Worm (Caenorhabditis elegans) whole organism, L2 larva: ENCODE results near the gene fbxa-210.

Experiments
- C34F6.9 ChIP-seq: fragments of 150-350 bp; optimal IDR thresholded peaks from 2 replicates; lab custom pipeline; 2014; ENCODE audit warnings: missing biosample characterization, missing genetic modification characterization
- R02D3.7 ChIP-seq: fragments of 150-350 bp; optimal IDR thresholded peaks from 2 replicates; lab custom pipeline; 2014; ENCODE audit warnings: missing biosample characterization, missing genetic modification characterization
- Y55F3AM.14 ChIP-seq: fragments of 200-800 bp; sonication (Bioruptor generic); optimal IDR thresholded peaks from 2 replicates; lab custom pipeline; 2018; ENCODE audit warnings: mild to moderate bottlenecking, missing genetic modification characterization, missing compliant biosample characterization
- alr-1 ChIP-seq: fragments of 150-350 bp; optimal IDR thresholded peaks from 2 replicates; lab custom pipeline; 2014; ENCODE audit warnings: missing biosample characterization, missing genetic modification characterization
- aly-2 ChIP-seq: fragments of 150-350 bp; optimal IDR thresholded peaks from 2 replicates; lab custom pipeline; 2014; ENCODE audit warnings: missing biosample characterization, missing genetic modification characterization
- ama-1 ChIP-seq: fragments of 150-350 bp; optimal IDR thresholded peaks from 2 replicates; lab custom pipeline; 2018; ENCODE audit warnings: inconsistent platforms
- blmp-1 ChIP-seq: sonication (generic microtip); optimal IDR thresholded peaks from 2 replicates; lab custom pipeline; 2017; ENCODE audit warnings: missing genetic modification characterization, mild to moderate bottlenecking, missing compliant biosample characterization, antibody characterized with exemption, moderate library complexity; ENCODE audit not compliant: insufficient read depth
- ceh-16 ChIP-seq: fragments of 150-350 bp; optimal IDR thresholded peaks from 2 replicates; lab custom pipeline; 2014; ENCODE audit warnings: missing biosample characterization, missing genetic modification characterization
- ceh-82 ChIP-seq: fragments of 150-350 bp; optimal IDR thresholded peaks from 2 replicates; lab custom pipeline; 2014; ENCODE audit warnings: missing biosample characterization, missing genetic modification characterization
- crh-2 ChIP-seq: sonication (generic microtip); optimal IDR thresholded peaks from 2 replicates; lab custom pipeline; 2017; ENCODE audit warnings: missing biosample characterization, missing genetic modification characterization
- egl-27 ChIP-seq: sonication (generic microtip); optimal IDR thresholded peaks from 3 replicates; lab custom pipeline; 2017; ENCODE audit warnings: missing biosample characterization, missing genetic modification reagents, missing genetic modification characterization
- elt-1 ChIP-seq: fragments of 150-350 bp; optimal IDR thresholded peaks from 2 replicates; lab custom pipeline; 2014; ENCODE audit warnings: missing biosample characterization, missing genetic modification characterization
- elt-3 ChIP-seq: sonication (generic microtip); optimal IDR thresholded peaks from 2 replicates; lab custom pipeline; 2017; ENCODE audit warnings: missing biosample characterization, missing genetic modification characterization
- fos-1 ChIP-seq: fragments of 150-350 bp; optimal IDR thresholded peaks from 2 replicates; lab custom pipeline; 2014; ENCODE audit warnings: missing biosample characterization, missing genetic modification characterization
- gmeb-1 ChIP-seq: fragments of 150-350 bp; optimal IDR thresholded peaks from 2 replicates; lab custom pipeline; 2014; ENCODE audit warnings: missing biosample characterization, missing genetic modification characterization
- lin-11 ChIP-seq: fragments of 150-350 bp; sonication (generic microtip); optimal IDR thresholded peaks from 2 replicates; lab custom pipeline; 2014; ENCODE audit warnings: missing biosample characterization, missing genetic modification characterization, inconsistent platforms, mixed read lengths
- lin-13 ChIP-seq: fragments of 150-350 bp; optimal IDR thresholded peaks from 2 replicates; lab custom pipeline; 2014; ENCODE audit warnings: missing biosample characterization, missing genetic modification reagents, missing genetic modification characterization
- lin-39 ChIP-seq: fragments of 150-350 bp; optimal IDR thresholded peaks from 2 replicates; lab custom pipeline; 2014; ENCODE audit warnings: missing biosample characterization, missing genetic modification reagents, missing genetic modification characterization
- lsy-2 ChIP-seq, 2 experiments: fragments of 150-350 bp in 1 of 2; sonication (generic microtip) in 1 of 2; optimal IDR thresholded peaks; 2 replicates each; lab custom pipeline; 2014 to 2017; ENCODE audit warnings: missing biosample characterization in 2 of 2, missing genetic modification characterization in 2 of 2
- mab-5 ChIP-seq: fragments of 150-350 bp; optimal IDR thresholded peaks from 2 replicates; lab custom pipeline; 2014; ENCODE audit warnings: missing biosample characterization, missing genetic modification characterization
- mbf-1 ChIP-seq: sonication (generic microtip); optimal IDR thresholded peaks from 2 replicates; lab custom pipeline; 2017; ENCODE audit warnings: missing biosample characterization, missing genetic modification characterization
- nhr-10 ChIP-seq: sonication (generic microtip); optimal IDR thresholded peaks from 2 replicates; lab custom pipeline; 2017; ENCODE audit warnings: missing biosample characterization, missing genetic modification characterization
- nhr-11 ChIP-seq: fragments of 150-350 bp; optimal IDR thresholded peaks from 2 replicates; lab custom pipeline; 2014; ENCODE audit warnings: missing biosample characterization, missing genetic modification characterization
- nhr-129 ChIP-seq: fragments of 150-350 bp; optimal IDR thresholded peaks from 2 replicates; lab custom pipeline; 2014; ENCODE audit warnings: missing biosample characterization, missing genetic modification characterization
- nhr-237 ChIP-seq: fragments of 150-350 bp; optimal IDR thresholded peaks from 2 replicates; lab custom pipeline; 2014; ENCODE audit warnings: missing biosample characterization, missing genetic modification characterization
- nhr-25 ChIP-seq: fragments of 150-350 bp; sonication (generic microtip); optimal IDR thresholded peaks from 3 replicates; lab custom pipeline; 2014; ENCODE audit warnings: missing biosample characterization, missing genetic modification characterization
- nhr-6 ChIP-seq: fragments of 150-350 bp; optimal IDR thresholded peaks from 2 replicates; lab custom pipeline; 2014; ENCODE audit warnings: missing biosample characterization, missing genetic modification characterization
- nhr-77 ChIP-seq: fragments of 150-350 bp; optimal IDR thresholded peaks from 2 replicates; lab custom pipeline; 2014; ENCODE audit warnings: missing biosample characterization, missing genetic modification characterization
- sem-4 ChIP-seq: fragments of 150-350 bp; optimal IDR thresholded peaks from 2 replicates; lab custom pipeline; 2014; ENCODE audit warnings: missing biosample characterization, missing genetic modification reagents, missing genetic modification characterization
- skn-1 ChIP-seq: sonication (generic microtip); optimal IDR thresholded peaks from 2 replicates; lab custom pipeline; 2017; ENCODE audit warnings: missing biosample characterization, missing genetic modification characterization
- sma-3 ChIP-seq: sonication (generic microtip); optimal IDR thresholded peaks from 2 replicates; lab custom pipeline; 2016; ENCODE audit warnings: missing genetic modification reagents, missing genetic modification characterization, missing compliant biosample characterization
- sma-9 ChIP-seq, 2 experiments: fragments of 150-350 bp in 1 of 2; sonication (generic microtip) in 1 of 2; optimal IDR thresholded peaks; 2 replicates each; lab custom pipeline; 2014 to 2016; ENCODE audit warnings: missing genetic modification characterization in 2 of 2, mild to moderate bottlenecking in 1 of 2, missing biosample characterization in 1 of 2, missing compliant biosample characterization in 1 of 2, missing genetic modification reagents in 1 of 2, moderate library complexity in 1 of 2
- snpc-4 ChIP-seq: fragments of 150-350 bp; optimal IDR thresholded peaks from 2 replicates; lab custom pipeline; 2014; ENCODE audit warnings: missing biosample characterization, missing genetic modification characterization
- unc-39 ChIP-seq: fragments of 150-350 bp; optimal IDR thresholded peaks from 2 replicates; lab custom pipeline; 2014; ENCODE audit warnings: missing biosample characterization, missing genetic modification characterization
- zag-1 ChIP-seq: fragments of 150-350 bp; optimal IDR thresholded peaks from 2 replicates; lab custom pipeline; 2014; ENCODE audit warnings: missing biosample characterization, missing genetic modification characterization
- ztf-1 ChIP-seq: fragments of 200-800 bp; sonication (Bioruptor generic); conservative IDR thresholded peaks from 2 replicates; pipeline ENCODE4 v1.3.6; 2022; ENCODE audit warnings: missing genetic modification characterization, missing compliant biosample characterization
- ztf-11 ChIP-seq: sonication (generic microtip); optimal IDR thresholded peaks from 2 replicates; lab custom pipeline; 2017; ENCODE audit warnings: missing biosample characterization, missing genetic modification characterization

The fbxa-210 gene

DNA sequence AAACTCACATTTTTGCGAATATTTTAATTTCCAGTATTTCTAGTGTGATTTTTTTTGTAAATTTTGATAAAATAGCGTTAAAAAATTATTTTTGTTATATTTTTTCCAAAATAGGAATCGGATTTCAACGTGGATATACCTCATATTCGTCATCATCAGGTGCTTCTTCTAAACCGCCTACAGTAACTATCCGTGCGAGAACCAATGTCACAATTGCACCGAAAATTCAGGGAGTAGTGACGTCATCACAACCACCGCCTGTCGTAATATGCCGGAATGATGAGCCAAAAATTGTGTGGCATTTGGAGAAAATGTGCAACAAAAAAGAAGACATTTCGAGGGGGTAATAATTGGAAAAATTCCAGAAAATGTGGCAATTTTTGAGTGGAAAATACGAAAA, 34.0 kb upstream of the fbxa-210 start:
- TF ChIP-seq zag-1 (tag; lab: Kevin White, UChicago) (no peak), nhr-237 (tag; lab: Kevin White, UChicago) (no peak), blmp-1 (no peak), nhr-10 (tag; lab: Kevin White, UChicago) (no peak), egl-27 (tag; lab: Kevin White, UChicago) (no peak), elt-1 (tag; lab: Kevin White, UChicago) (no peak), unc-39 (tag; lab: Kevin White, UChicago) (no peak), nhr-129 (no peak), elt-3 (tag; lab: Kevin White, UChicago) (no peak), mbf-1 (tag; lab: Kevin White, UChicago) (no peak), Y55F3AM.14 (no peak), ztf-1 (GFP tag; lab: Robert Waterston, UW) (no peak), ceh-16 (no peak), snpc-4 (no peak), skn-1 (tag; lab: Kevin White, UChicago) (no peak), ama-1 (lab: Kevin White, UChicago) (no peak), aly-2 (no peak)

DNA sequence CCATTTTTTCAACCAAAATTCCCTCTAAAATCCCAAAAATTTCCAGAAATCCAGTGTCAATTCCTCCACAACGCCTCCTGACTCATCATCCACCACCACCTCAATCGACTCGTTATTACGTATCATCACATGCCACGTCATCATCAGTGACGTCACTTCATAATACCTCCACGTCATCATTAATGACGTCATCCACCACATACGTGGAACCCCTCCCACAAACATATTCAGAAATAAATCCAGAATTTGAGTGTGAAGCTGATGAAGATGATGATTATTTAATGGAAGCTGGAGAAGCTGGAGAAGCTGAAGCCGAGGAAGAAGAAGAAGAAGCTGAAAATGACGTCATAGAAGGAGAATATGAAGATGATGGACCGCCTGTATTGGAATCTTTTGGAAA, 31.2 kb upstream of the fbxa-210 start:
- no peak for TF ChIP-seq lsy-2 (tag; optimal IDR thresholded peaks at IDR 0.05; lab: Kevin White, UChicago)
- TF ChIP-seq sma-3 = no peak
- TF ChIP-seq lin-39 (tag; lab: Kevin White, UChicago) = no peak
- TF ChIP-seq fos-1 (tag; lab: Kevin White, UChicago) = no peak
- TF ChIP-seq elt-3 (tag; lab: Kevin White, UChicago) = no peak
- no peak for TF ChIP-seq crh-2
- no peak for TF ChIP-seq nhr-77
- TF ChIP-seq ceh-16 = no peak
- TF ChIP-seq nhr-25 = no peak
- TF ChIP-seq gmeb-1 (tag; lab: Kevin White, UChicago) = no peak
- TF ChIP-seq skn-1 (tag; lab: Kevin White, UChicago) = no peak
- no peak for TF ChIP-seq ztf-1 (GFP tag; lab: Robert Waterston, UW)
- no peak for TF ChIP-seq ztf-11 (tag; lab: Kevin White, UChicago)
- no peak for TF ChIP-seq zag-1 (tag; lab: Kevin White, UChicago)

- no peak for TF ChIP-seq lsy-2 (tag; optimal IDR thresholded peaks at IDR 0.05; lab: Kevin White, UChicago)
- TF ChIP-seq nhr-25 = no peak
- no peak for TF ChIP-seq ztf-11 (tag; lab: Kevin White, UChicago)
- no peak for TF ChIP-seq zag-1 (tag; lab: Kevin White, UChicago)
- TF ChIP-seq ceh-82 = no peak
- no peak for TF ChIP-seq gmeb-1 (tag; lab: Kevin White, UChicago)
- no peak for TF ChIP-seq lin-13 (GFP tag; lab: Kevin White, UChicago)
- TF ChIP-seq alr-1 (tag; lab: Kevin White, UChicago) = no peak
- no peak for TF ChIP-seq C34F6.9
- no peak for TF ChIP-seq nhr-6 (tag; lab: Kevin White, UChicago)
- TF ChIP-seq sma-9 (GFP tag; optimal IDR thresholded peaks at IDR 0.05; lab: Kevin White, UChicago) = no peak
- TF ChIP-seq sma-9 (tag; optimal IDR thresholded peaks at IDR 0.05; lab: Kevin White, UChicago) = no peak
- TF ChIP-seq lin-39 (tag; lab: Kevin White, UChicago) = no peak
- TF ChIP-seq blmp-1 = no peak
- TF ChIP-seq mbf-1 (tag; lab: Kevin White, UChicago) = no peak
- no peak for TF ChIP-seq sem-4 (tag; lab: Kevin White, UChicago)
- no peak for TF ChIP-seq lin-11 (tag; lab: Kevin White, UChicago)
- no peak for TF ChIP-seq R02D3.7 (tag; lab: Kevin White, UChicago)
- TF ChIP-seq nhr-129 = no peak
- no peak for TF ChIP-seq elt-3 (tag; lab: Kevin White, UChicago)
Observed at ce11 chrV:18098387-18098786, 26.8 kb upstream of the fbxa-210 start, which contains the start of gene par-4. Gene par-4, plus strand, starts transcription at chrV:18098687.

DNA sequence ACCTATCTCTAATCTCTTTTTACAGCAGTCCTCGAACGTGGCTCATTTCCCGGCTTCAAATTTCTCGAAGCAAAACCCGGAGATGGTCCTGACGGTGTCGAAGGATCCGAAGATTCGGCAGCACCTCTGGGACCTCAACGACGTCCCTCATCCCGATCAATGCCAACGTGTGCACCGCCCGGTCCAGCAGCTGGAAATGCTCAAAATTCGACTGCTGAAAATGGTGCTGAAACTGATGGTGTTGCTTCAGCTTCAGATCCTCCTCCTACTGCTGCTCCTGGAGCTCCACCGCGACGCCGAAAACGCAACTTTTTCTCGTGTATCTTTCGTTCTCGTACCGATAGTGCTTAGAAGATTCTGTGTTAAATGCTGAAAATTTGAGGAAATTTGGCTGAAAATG, 19.1 kb upstream of the fbxa-210 start:
- TF ChIP-seq mab-5 (tag; lab: Kevin White, UChicago) (no peak), crh-2 (no peak), ztf-11 (tag; lab: Kevin White, UChicago) (no peak), nhr-10 (tag; lab: Kevin White, UChicago) (no peak), nhr-6 (tag; lab: Kevin White, UChicago) (no peak), nhr-11 (no peak), sma-3 (no peak), mbf-1 (tag; lab: Kevin White, UChicago) (no peak)
- TF ChIP-seq, all 48 proteins: peak for 0
